Worm (Caenorhabditis elegans) whole organism, L2 larva: ENCODE results near the gene F54F2.14.

Experiments used
- ama-1 ChIP-seq: fragments of 150-350 bp; optimal IDR thresholded peaks from 2 replicates; lab custom pipeline; 2018; ENCODE audit warnings: inconsistent platforms
- ceh-16 ChIP-seq: fragments of 150-350 bp; optimal IDR thresholded peaks from 2 replicates; lab custom pipeline; 2014; ENCODE audit warnings: missing biosample characterization, missing genetic modification characterization
- crh-2 ChIP-seq: sonication (generic microtip); optimal IDR thresholded peaks from 2 replicates; lab custom pipeline; 2017; ENCODE audit warnings: missing biosample characterization, missing genetic modification characterization
- lin-39 ChIP-seq: fragments of 150-350 bp; optimal IDR thresholded peaks from 2 replicates; lab custom pipeline; 2014; ENCODE audit warnings: missing biosample characterization, missing genetic modification reagents, missing genetic modification characterization
- nhr-10 ChIP-seq: sonication (generic microtip); optimal IDR thresholded peaks from 2 replicates; lab custom pipeline; 2017; ENCODE audit warnings: missing biosample characterization, missing genetic modification characterization
- nhr-11 ChIP-seq: fragments of 150-350 bp; optimal IDR thresholded peaks from 2 replicates; lab custom pipeline; 2014; ENCODE audit warnings: missing biosample characterization, missing genetic modification characterization
- skn-1 ChIP-seq: sonication (generic microtip); optimal IDR thresholded peaks from 2 replicates; lab custom pipeline; 2017; ENCODE audit warnings: missing biosample characterization, missing genetic modification characterization

ce11 chrIII:8801864-8802818 lies 10.8 kb downstream of the F54F2.14 start:
- TF ChIP-seq nhr-10 (tag; lab: Kevin White, UChicago) (no peak), nhr-11 (tag; lab: Kevin White, UChicago) (no peak), ama-1 (lab: Kevin White, UChicago) (peak; percentile 76), skn-1 (tag; lab: Kevin White, UChicago) (no peak), lin-39 (tag; lab: Kevin White, UChicago) (peak; percentile 92), ceh-16 (tag; lab: Kevin White, UChicago) (peak; percentile 90), crh-2 (peak; percentile 99)
